Fruit fly (Drosophila melanogaster) whole organism: ENCODE results near the gene CAH7.

Experiments used
- CG8478 ChIP-seq: fragments of >200 bp; optimal IDR thresholded peaks from 2 replicates; lab custom pipeline; 2018; ENCODE audit warnings: inconsistent platforms
- Dll ChIP-seq: fragments of >200 bp; optimal IDR thresholded peaks from 2 replicates; lab custom pipeline; 2017
- EcR ChIP-seq, 2 experiments: fragments of >200 bp; optimal IDR thresholded peaks; 2 replicates each; lab custom pipeline; 2017; ENCODE audit warnings: missing biosample characterization in 2 of 2, missing genetic modification characterization in 2 of 2, missing genetic modification reagents in 2 of 2
- pan ChIP-seq: fragments of >200 bp; optimal IDR thresholded peaks from 2 replicates; lab custom pipeline; 2017
- psq ChIP-seq: fragments of >200 bp; optimal IDR thresholded peaks from 2 replicates; lab custom pipeline; 2017
- usp ChIP-seq: fragments of >200 bp; optimal IDR thresholded peaks from 2 replicates; lab custom pipeline; 2017; ENCODE audit warnings: missing biosample characterization, missing genetic modification characterization, mixed read lengths

- TF ChIP-seq CG8478 (lab: Kevin White, UChicago) (no peak), pan (no peak), psq (lab: Kevin White, UChicago) (no peak), Dll (lab: Kevin White, UChicago) (no peak), EcR (GFP tag; optimal IDR thresholded peaks at IDR 0.05; lab: Kevin White, UChicago) (no peak), usp (GFP tag; lab: Kevin White, UChicago) (no peak)
These were observed 37.8 kb downstream of the CAH7 start for dm6 chr3R:10149667-10150398.
